Fruit fly (Drosophila melanogaster): Measurements from ENCODE around the gene CG4553.

DNA sequence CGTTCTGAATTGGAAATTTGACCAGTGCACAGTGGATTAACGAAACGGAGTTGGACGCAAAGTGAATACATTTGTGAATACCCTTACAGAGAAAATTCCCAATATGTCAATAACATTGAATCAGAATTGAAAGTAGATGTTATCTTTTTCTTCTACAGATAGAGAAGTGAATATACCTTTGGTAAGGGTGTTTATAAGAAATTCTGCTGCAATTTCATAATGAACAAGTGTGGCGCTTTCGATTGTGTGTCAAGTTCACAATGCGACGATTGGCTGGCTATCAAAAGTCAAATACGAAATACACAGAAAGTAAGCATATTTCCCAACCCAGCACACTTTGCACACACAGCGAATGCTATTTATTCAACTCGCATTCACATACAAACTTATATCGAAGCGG, 28.4 kb downstream of the CG4553 start:
- no peak for TF ChIP-seq Clk (GFP tag; optimal IDR thresholded peaks at IDR 0.05)
- TF ChIP-seq CG33017 (tag; optimal IDR thresholded peaks at IDR 0.05), result no peak
- no peak for TF ChIP-seq Crg-1 (GFP tag; optimal IDR thresholded peaks at IDR 0.05)
- peak; percentile 54 for TF ChIP-seq kay (GFP tag; ENCODE audit: borderline replicate concordance)
- no peak for TF ChIP-seq Mnt (GFP tag; optimal IDR thresholded peaks at IDR 0.05)
- no peak for TF ChIP-seq CG11617 (GFP tag; optimal IDR thresholded peaks at IDR 0.05)
- TF ChIP-seq CG1620 (GFP tag; optimal IDR thresholded peaks at IDR 0.05), result no peak
- no peak for TF ChIP-seq CG14711 (tag; optimal IDR thresholded peaks at IDR 0.05)
- no peak for TF ChIP-seq ovo (GFP tag; optimal IDR thresholded peaks at IDR 0.05)
